Worm (Caenorhabditis elegans) whole organism, midembryonic: ENCODE data around the gene prp-39.

Source experiments
- T22C8.4 ChIP-seq: fragments of 200-800 bp; sonication (Bioruptor generic); IDR thresholded peaks from 2 replicates; pipeline ENCODE4 v1.3.6; 2022; ENCODE audit warnings: missing genetic modification characterization, missing compliant biosample characterization
- cog-1 ChIP-seq: sonication (generic microtip); optimal IDR thresholded peaks from 2 replicates; lab custom pipeline; 2016; ENCODE audit warnings: missing genetic modification characterization, missing compliant biosample characterization
- flt-1 ChIP-seq: fragments of 200-800 bp; sonication (Bioruptor generic); IDR thresholded peaks from 2 replicates; pipeline ENCODE4 v1.3.6; 2022; ENCODE audit warnings: missing genetic modification characterization, missing compliant biosample characterization
- klf-2 ChIP-seq: fragments of 200-800 bp; sonication (Bioruptor generic); conservative IDR thresholded peaks from 2 replicates; pipeline ENCODE4 v1.3.6; 2022; ENCODE audit warnings: missing genetic modification reagents, missing genetic modification characterization, missing compliant biosample characterization
- med-1 ChIP-seq: sonication (generic microtip); optimal IDR thresholded peaks from 2 replicates; lab custom pipeline; 2017; ENCODE audit warnings: missing genetic modification characterization, mild to moderate bottlenecking, missing compliant biosample characterization, antibody characterized with exemption, missing genetic modification reagents; ENCODE audit not compliant: insufficient read depth
- ref-1 ChIP-seq: fragments of 200-800 bp; sonication (Bioruptor generic); conservative IDR thresholded peaks from 2 replicates; pipeline ENCODE4 v1.3.6; 2022; ENCODE audit warnings: missing genetic modification reagents, missing genetic modification characterization, missing compliant biosample characterization
- tab-1 ChIP-seq: fragments of 200-800 bp; sonication (Bioruptor generic); IDR thresholded peaks from 2 replicates; pipeline ENCODE4 v1.3.6; 2022; ENCODE audit warnings: missing genetic modification characterization, missing compliant biosample characterization
- ztf-29 ChIP-seq: fragments of 200-800 bp; sonication (Bioruptor generic); IDR thresholded peaks from 2 replicates; pipeline ENCODE4 v1.3.6; 2022; ENCODE audit warnings: missing genetic modification reagents, missing genetic modification characterization, missing compliant biosample characterization

ce11 chrV:5705510-5705909 lies 23.1 kb upstream of the prp-39 start, which contains the start of gene peli-1:
- no peak for TF ChIP-seq cog-1 (tag; lab: Kevin White, UChicago)
- TF ChIP-seq ref-1 (GFP tag; lab: Robert Waterston, UW), result no peak
- TF ChIP-seq flt-1 (GFP tag; lab: Robert Waterston, UW), result no peak
- TF ChIP-seq tab-1, result no peak
- TF ChIP-seq T22C8.4 (GFP tag; lab: Robert Waterston, UW), result no peak
- TF ChIP-seq ztf-29 (GFP tag; lab: Robert Waterston, UW), result no peak
- no peak for TF ChIP-seq med-1 (GFP tag; lab: Kevin White, UChicago)
- TF ChIP-seq klf-2 (GFP tag; lab: Robert Waterston, UW), result no peak
